Worm (Caenorhabditis elegans): ENCODE results near the gene srx-131.
A peak's percentile ranks its signal among the peaks of the same experiment; 100 is the strongest.

srx-131 gene

DNA sequence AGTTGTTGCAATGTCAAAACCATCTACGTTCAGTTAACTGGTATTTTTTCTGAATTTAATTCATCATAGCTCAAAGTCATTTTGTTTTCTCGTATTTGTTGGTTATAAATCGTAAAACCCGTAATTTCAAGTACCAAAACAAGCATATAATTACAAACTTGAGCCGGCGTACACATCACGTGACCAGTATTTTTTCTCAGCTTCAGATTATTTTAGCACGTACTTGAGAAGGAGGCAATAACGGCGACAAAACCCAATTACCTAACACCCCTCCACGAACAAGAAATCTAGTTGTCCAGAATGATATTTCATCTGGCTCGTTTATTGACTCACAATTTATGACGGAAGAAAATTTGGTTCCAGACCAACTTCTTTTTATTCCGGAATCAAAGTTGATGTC, 13.7 kb downstream of the srx-131 start, which contains the start of gene srx-135:
srx-135 (plus strand) TSS at position 301 of the 400 bp plus-strand sequence.
- TF ChIP-seq tbx-8 (GFP tag; optimal IDR thresholded peaks at IDR 0.05): no peak
- TF ChIP-seq nhr-237 (tag; optimal IDR thresholded peaks at IDR 0.05): no peak
- no peak for TF ChIP-seq hlh-1 (tag; optimal IDR thresholded peaks at IDR 0.05)
- TF ChIP-seq flh-1 (GFP tag; optimal IDR thresholded peaks at IDR 0.05): no peak
- TF ChIP-seq ceh-43 (GFP tag; optimal IDR thresholded peaks at IDR 0.05): no peak
- no peak for TF ChIP-seq cnd-1 (tag; optimal IDR thresholded peaks at IDR 0.05)
- TF ChIP-seq ham-2 (GFP tag; optimal IDR thresholded peaks at IDR 0.05): no peak
- no peak for TF ChIP-seq ztf-11 (tag; optimal IDR thresholded peaks at IDR 0.05)
- no peak for TF ChIP-seq nhr-2 (tag; optimal IDR thresholded peaks at IDR 0.05)
- TF ChIP-seq zip-8 (tag; optimal IDR thresholded peaks at IDR 0.05): no peak
- TF ChIP-seq lin-13 (tag; optimal IDR thresholded peaks at IDR 0.05): no peak
- TF ChIP-seq lin-32 (GFP tag; optimal IDR thresholded peaks at IDR 0.05): no peak
- no peak for TF ChIP-seq ceh-83 (GFP tag; optimal IDR thresholded peaks at IDR 0.05)
- TF ChIP-seq ceh-39 (tag; optimal IDR thresholded peaks at IDR 0.05): no peak
- TF ChIP-seq mep-1 (tag; optimal IDR thresholded peaks at IDR 0.05): no peak
- TF ChIP-seq lsy-2 (tag; optimal IDR thresholded peaks at IDR 0.05): no peak
- TF ChIP-seq unc-39 (tag; optimal IDR thresholded peaks at IDR 0.05): no peak
- no peak for TF ChIP-seq mab-5 (tag; optimal IDR thresholded peaks at IDR 0.05)

DNA sequence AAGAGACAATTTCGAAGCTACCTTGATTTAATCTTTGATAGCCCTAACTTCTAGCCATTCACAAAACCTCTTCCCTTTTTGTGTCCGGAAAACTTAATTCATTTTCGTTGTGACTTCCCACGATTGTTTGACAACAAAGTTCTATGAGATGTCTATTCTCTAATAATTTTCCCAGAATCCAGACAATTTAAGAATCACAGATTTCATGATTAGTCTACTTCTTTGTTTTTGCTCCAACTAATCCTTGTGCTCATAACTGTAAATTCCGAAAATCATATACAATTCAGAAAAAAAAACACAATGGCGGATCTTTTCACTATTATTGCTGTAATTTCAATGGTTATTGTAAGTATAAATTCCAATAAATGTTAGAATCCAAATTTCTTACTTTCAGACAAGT, 17.3 kb downstream of the srx-131 start, which contains the start of gene srx-137:
srx-137 (plus strand) TSS at position 301 of the 400 bp plus-strand sequence.
- no peak for TF ChIP-seq hlh-1 (tag; optimal IDR thresholded peaks at IDR 0.05)
- TF ChIP-seq ceh-83 (GFP tag; optimal IDR thresholded peaks at IDR 0.05): no peak
- no peak for TF ChIP-seq bed-3 (GFP tag; optimal IDR thresholded peaks at IDR 0.05)
- no peak for TF ChIP-seq lsy-2 (tag; optimal IDR thresholded peaks at IDR 0.05)
- TF ChIP-seq ceh-43 (GFP tag; optimal IDR thresholded peaks at IDR 0.05): no peak
- no peak for TF ChIP-seq zip-8 (tag; optimal IDR thresholded peaks at IDR 0.05)
- TF ChIP-seq ces-1 (GFP tag; optimal IDR thresholded peaks at IDR 0.05): no peak
- no peak for TF ChIP-seq ham-2 (GFP tag; optimal IDR thresholded peaks at IDR 0.05)
- no peak for TF ChIP-seq mep-1 (tag; optimal IDR thresholded peaks at IDR 0.05)
- TF ChIP-seq ceh-39 (tag; optimal IDR thresholded peaks at IDR 0.05): no peak
- TF ChIP-seq lin-32 (GFP tag; optimal IDR thresholded peaks at IDR 0.05): no peak
- TF ChIP-seq sem-2 (GFP tag; optimal IDR thresholded peaks at IDR 0.05): no peak
- no peak for TF ChIP-seq nhr-2 (tag; optimal IDR thresholded peaks at IDR 0.05)

DNA sequence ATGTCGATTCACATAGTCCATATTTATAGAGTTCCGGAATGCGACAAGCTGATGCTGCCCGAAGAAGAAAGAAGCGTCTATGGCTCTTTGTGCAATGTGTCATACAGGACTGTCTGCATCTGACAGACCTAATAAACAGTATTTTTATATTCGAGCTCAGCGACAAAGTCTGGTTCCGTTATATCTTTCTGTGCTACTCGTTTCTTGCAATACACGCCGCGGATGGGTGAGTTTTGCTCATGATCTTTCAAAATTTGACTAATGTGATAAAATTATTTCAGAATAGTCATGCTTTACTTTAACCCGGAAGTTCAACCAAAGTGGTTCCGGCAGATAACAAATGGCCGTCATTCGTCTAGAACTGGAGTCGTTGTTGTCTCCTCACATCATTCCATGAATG, 18.5 kb downstream of the srx-131 start:
- TF ChIP-seq unc-39 (tag; optimal IDR thresholded peaks at IDR 0.05): no peak
- TF ChIP-seq bed-3 (GFP tag; optimal IDR thresholded peaks at IDR 0.05): no peak
- TF ChIP-seq nhr-76 (tag; optimal IDR thresholded peaks at IDR 0.05): no peak
- no peak for TF ChIP-seq mls-2 (tag; optimal IDR thresholded peaks at IDR 0.05)
- TF ChIP-seq mep-1 (tag; optimal IDR thresholded peaks at IDR 0.05): no peak
- no peak for TF ChIP-seq ham-2 (GFP tag; optimal IDR thresholded peaks at IDR 0.05)
- TF ChIP-seq zip-8 (tag; optimal IDR thresholded peaks at IDR 0.05): no peak

DNA sequence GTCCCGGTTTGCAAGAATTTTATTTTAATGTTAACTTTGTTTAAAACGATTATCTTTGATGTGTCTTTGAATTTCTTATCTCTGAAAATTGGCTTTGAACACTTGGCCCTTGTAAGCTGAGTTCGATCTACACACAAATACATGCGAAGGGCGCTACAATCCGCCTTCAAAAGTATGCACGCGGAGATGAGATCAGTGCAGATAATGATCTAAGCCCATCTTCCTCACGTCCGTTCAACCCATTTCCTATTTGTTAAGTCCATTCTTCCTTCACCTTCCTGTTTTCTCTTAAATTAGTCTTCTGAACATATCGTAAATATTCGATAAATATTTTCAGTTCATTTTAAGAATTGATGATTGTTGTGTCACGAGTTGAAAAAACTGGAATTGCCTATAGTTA, 21.1 kb downstream of the srx-131 start, which contains the start of gene nhr-175:
nhr-175 (plus strand) TSS at position 339 of the 400 bp plus-strand sequence.
- peak; percentile 91 for TF ChIP-seq elt-1 (tag; optimal IDR thresholded peaks at IDR 0.05; ENCODE audit: borderline replicate concordance, insufficient read depth)
- no peak for TF ChIP-seq unc-120 (tag; optimal IDR thresholded peaks at IDR 0.05; ENCODE audit: poor library complexity, severe bottlenecking)
- TF ChIP-seq nhr-237 (tag; optimal IDR thresholded peaks at IDR 0.05): no peak
- no peak for TF ChIP-seq pha-4 (tag; optimal IDR thresholded peaks at IDR 0.05)
- peak; percentile 28 for TF ChIP-seq ham-2 (GFP tag; optimal IDR thresholded peaks at IDR 0.05)
- no peak for TF ChIP-seq ceh-43 (GFP tag; optimal IDR thresholded peaks at IDR 0.05)
- no peak for TF ChIP-seq tbx-8 (GFP tag; optimal IDR thresholded peaks at IDR 0.05)
- no peak for TF ChIP-seq elt-3 (tag; optimal IDR thresholded peaks at IDR 0.05)
- no peak for TF ChIP-seq mep-1 (tag; optimal IDR thresholded peaks at IDR 0.05)
- TF ChIP-seq unc-39 (tag; optimal IDR thresholded peaks at IDR 0.05): no peak
- TF ChIP-seq nhr-2 (tag; optimal IDR thresholded peaks at IDR 0.05): no peak
- TF ChIP-seq snpc-4 (tag; optimal IDR thresholded peaks at IDR 0.05): no peak
- no peak for TF ChIP-seq M03D4.4 (tag; optimal IDR thresholded peaks at IDR 0.05)

DNA sequence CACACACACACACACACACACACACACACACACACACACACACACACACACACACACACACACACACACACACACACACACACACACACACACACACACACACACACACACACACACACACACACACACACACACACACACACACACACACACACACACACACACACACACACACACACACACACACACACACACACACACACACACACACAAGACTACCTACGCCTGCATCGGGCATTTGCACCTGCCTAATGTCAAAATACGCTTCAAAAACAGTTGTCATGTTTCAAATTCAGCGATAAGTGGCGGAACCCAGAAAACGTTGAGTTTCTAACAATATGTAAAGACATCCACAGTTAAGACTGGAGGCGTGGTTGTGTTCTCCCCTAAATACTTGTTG, 23.6 kb downstream of the srx-131 start:
- TF ChIP-seq drap-1 (GFP tag; optimal IDR thresholded peaks at IDR 0.05) (peak; percentile 50), ceh-43 (GFP tag; optimal IDR thresholded peaks at IDR 0.05) (peak; percentile 5), ceh-83 (GFP tag; optimal IDR thresholded peaks at IDR 0.05) (peak; percentile 31), cnd-1 (tag; optimal IDR thresholded peaks at IDR 0.05) (peak; percentile 58), sem-2 (GFP tag; optimal IDR thresholded peaks at IDR 0.05) (peak; percentile 46), tbx-8 (GFP tag; optimal IDR thresholded peaks at IDR 0.05) (peak; percentile 11)
